Worm (Caenorhabditis elegans) whole organism, L2 larva: ENCODE data around the gene bmy-1.
A peak's percentile ranks its signal among the peaks of the same experiment; 100 is the strongest.

Experiments
- ceh-82 ChIP-seq: fragments of 150-350 bp; optimal IDR thresholded peaks from 2 replicates; lab custom pipeline; 2014; ENCODE audit warnings: missing biosample characterization, missing genetic modification characterization
- lin-11 ChIP-seq: fragments of 150-350 bp; sonication (generic microtip); optimal IDR thresholded peaks from 2 replicates; lab custom pipeline; 2014; ENCODE audit warnings: missing biosample characterization, missing genetic modification characterization, inconsistent platforms, mixed read lengths
- nhr-129 ChIP-seq: fragments of 150-350 bp; optimal IDR thresholded peaks from 2 replicates; lab custom pipeline; 2014; ENCODE audit warnings: missing biosample characterization, missing genetic modification characterization
- nhr-237 ChIP-seq: fragments of 150-350 bp; optimal IDR thresholded peaks from 2 replicates; lab custom pipeline; 2014; ENCODE audit warnings: missing biosample characterization, missing genetic modification characterization
- peb-1 ChIP-seq: fragments of 150-350 bp; optimal IDR thresholded peaks from 2 replicates; lab custom pipeline; 2014; ENCODE audit warnings: missing biosample characterization, missing genetic modification characterization
- snpc-4 ChIP-seq: fragments of 150-350 bp; optimal IDR thresholded peaks from 2 replicates; lab custom pipeline; 2014; ENCODE audit warnings: missing biosample characterization, missing genetic modification characterization
- unc-62 ChIP-seq: fragments of 150-350 bp; optimal IDR thresholded peaks from 2 replicates; lab custom pipeline; 2014; ENCODE audit warnings: missing biosample characterization, missing genetic modification reagents, missing genetic modification characterization
- ztf-1 ChIP-seq: fragments of 200-800 bp; sonication (Bioruptor generic); conservative IDR thresholded peaks from 2 replicates; pipeline ENCODE4 v1.3.6; 2022; ENCODE audit warnings: missing genetic modification characterization, missing compliant biosample characterization

- TF ChIP-seq snpc-4 (tag; lab: Kevin White, UChicago) (peak; percentile 54), ztf-1 (no peak), peb-1 (no peak), nhr-237 (tag; lab: Kevin White, UChicago) (peak; percentile 52), unc-62 (no peak), nhr-129 (tag; lab: Kevin White, UChicago) (peak; percentile 80), lin-11 (tag; lab: Kevin White, UChicago) (peak; percentile 89), ceh-82 (peak; percentile 43)
These were observed at the start of gene bmy-1, which contains the start of gene F09E5.11 for ce11 chrII:5358137-5358745.
